Fruit fly (Drosophila melanogaster) Kc167 (cell line): ENCODE data around the gene CG10068.

Source experiments
- Sin3A ChIP-seq: fragments of >200 bp; optimal IDR thresholded peaks from 2 replicates; lab custom pipeline; 2018; ENCODE audit warnings: missing external identifiers
- h ChIP-seq: fragments of >200 bp; optimal IDR thresholded peaks from 3 replicates; lab custom pipeline; 2018; ENCODE audit warnings: missing external identifiers
- insv ChIP-seq: fragments of >200 bp; optimal IDR thresholded peaks from 3 replicates; lab custom pipeline; 2018; ENCODE audit warnings: missing external identifiers

dm6 chr3R:7079718-7080117 is 48.1 kb downstream of the CG10068 start:
- TF ChIP-seq insv: no peak
- no peak for TF ChIP-seq h
- TF ChIP-seq Sin3A (lab: Kevin White, UChicago): no peak
